Fruit fly (Drosophila melanogaster): ENCODE measurements around the gene Vps24.

- no peak for TF ChIP-seq MTF-1 (GFP tag; optimal IDR thresholded peaks at IDR 0.05; ENCODE audit: borderline replicate concordance)
- TF ChIP-seq ac (GFP tag; optimal IDR thresholded peaks at IDR 0.05): no peak
- no peak for TF ChIP-seq sens-2 (GFP tag; IDR thresholded peaks at IDR 0.05)
Measured at dm6 chr3R:4311067-4311723, 448 bp upstream of the Vps24 start, which contains the start of gene Suv3.
